Worm (Caenorhabditis elegans) whole organism, midembryonic: ENCODE results near the gene ZC204.6.

ENCODE experiments used
- cog-1 ChIP-seq: sonication (generic microtip); optimal IDR thresholded peaks from 2 replicates; lab custom pipeline; 2016; ENCODE audit warnings: missing genetic modification characterization, missing compliant biosample characterization
- flt-1 ChIP-seq: fragments of 200-800 bp; sonication (Bioruptor generic); IDR thresholded peaks from 2 replicates; pipeline ENCODE4 v1.3.6; 2022; ENCODE audit warnings: missing genetic modification characterization, missing compliant biosample characterization
- klf-2 ChIP-seq: fragments of 200-800 bp; sonication (Bioruptor generic); conservative IDR thresholded peaks from 2 replicates; pipeline ENCODE4 v1.3.6; 2022; ENCODE audit warnings: missing genetic modification reagents, missing genetic modification characterization, missing compliant biosample characterization

- TF ChIP-seq klf-2 (GFP tag; lab: Robert Waterston, UW): no peak
- TF ChIP-seq cog-1 (tag; lab: Kevin White, UChicago): no peak
- TF ChIP-seq flt-1 (GFP tag; lab: Robert Waterston, UW): no peak
These were observed 5.9 kb upstream of the ZC204.6 start, which contains the start of gene fbxb-20 for ce11 chrII:1650502-1650901.
